Fruit fly (Drosophila melanogaster) whole organism, embryonic: ENCODE data around the gene Spps.

ENCODE experiments used
- Atf6 ChIP-seq: fragments of 200-800 bp; sonication (Bioruptor generic); IDR thresholded peaks from 2 replicates; pipeline ENCODE4 v1.3.6; 2022; ENCODE audit warnings: missing biosample characterization, missing genetic modification characterization
- CG1024 ChIP-seq: fragments of 200-800 bp; sonication (Bioruptor generic); IDR thresholded peaks from 2 replicates; pipeline ENCODE4 v1.3.6; 2022; ENCODE audit warnings: missing biosample characterization, missing genetic modification characterization
- CG10366 ChIP-seq: fragments of 200-800 bp; sonication (Bioruptor generic); IDR thresholded peaks from 2 replicates; pipeline ENCODE4 v1.3.6; 2022; ENCODE audit warnings: missing biosample characterization, missing genetic modification characterization
- CG12071 ChIP-seq: fragments of 200-800 bp; sonication (Bioruptor generic); optimal IDR thresholded peaks from 3 replicates; lab custom pipeline; 2018; ENCODE audit warnings: missing biosample characterization, mild to moderate bottlenecking, missing genetic modification characterization
- CG12659 ChIP-seq: fragments of 200-800 bp; sonication (Bioruptor generic); optimal IDR thresholded peaks from 3 replicates; lab custom pipeline; 2017; ENCODE audit warnings: mild to moderate bottlenecking, missing biosample characterization, missing genetic modification reagents, missing genetic modification characterization
- CG12942 ChIP-seq: fragments of 200-800 bp; sonication (Bioruptor generic); optimal IDR thresholded peaks from 3 replicates; lab custom pipeline; 2016; ENCODE audit warnings: missing biosample characterization, missing genetic modification characterization
- CG13287 ChIP-seq: fragments of 200-800 bp; sonication (Bioruptor generic); IDR thresholded peaks from 2 replicates; pipeline ENCODE4 v1.3.6; 2022; ENCODE audit warnings: missing biosample characterization, missing genetic modification characterization; ENCODE audit not compliant: partially characterized antibody
- CG13894 ChIP-seq: fragments of 200-800 bp; sonication (Bioruptor generic); optimal IDR thresholded peaks from 3 replicates; lab custom pipeline; 2018; ENCODE audit warnings: missing biosample characterization, mild to moderate bottlenecking, missing genetic modification characterization, moderate library complexity
- CG14860 ChIP-seq: fragments of 200-800 bp; sonication (Bioruptor generic); IDR thresholded peaks from 3 replicates; pipeline ENCODE4 v1.3.6; 2022; ENCODE audit warnings: missing biosample characterization, missing genetic modification characterization; ENCODE audit not compliant: partially characterized antibody
- CG1603 ChIP-seq: fragments of 200-800 bp; sonication (Bioruptor generic); optimal IDR thresholded peaks from 2 replicates; lab custom pipeline; 2019; ENCODE audit warnings: missing biosample characterization, mild to moderate bottlenecking, missing genetic modification characterization, moderate library complexity
- CG17385 ChIP-seq: fragments of 200-800 bp; sonication (Bioruptor generic); optimal IDR thresholded peaks from 3 replicates; lab custom pipeline; 2018; ENCODE audit warnings: missing biosample characterization, mild to moderate bottlenecking, missing genetic modification characterization
- CG17568 ChIP-seq: fragments of 200-800 bp; sonication (Bioruptor generic); optimal IDR thresholded peaks from 2 replicates; lab custom pipeline; 2018; ENCODE audit warnings: missing biosample characterization, mild to moderate bottlenecking, missing genetic modification characterization, moderate library complexity
- CG18476 ChIP-seq: fragments of 200-800 bp; sonication (Bioruptor generic); optimal IDR thresholded peaks from 2 replicates; lab custom pipeline; 2016; ENCODE audit warnings: missing biosample characterization, mild to moderate bottlenecking, missing genetic modification characterization
- CG2875 ChIP-seq: fragments of 200-800 bp; sonication (Bioruptor generic); optimal IDR thresholded peaks from 2 replicates; lab custom pipeline; 2017; ENCODE audit warnings: missing biosample characterization, mild to moderate bottlenecking, missing genetic modification characterization, missing genetic modification reagents
- CG3065 ChIP-seq: fragments of 200-800 bp; sonication (Bioruptor generic); optimal IDR thresholded peaks from 2 replicates; lab custom pipeline; 2016; ENCODE audit warnings: missing biosample characterization, missing genetic modification characterization
- CG33557 ChIP-seq: fragments of 200-800 bp; sonication (Bioruptor generic); optimal IDR thresholded peaks from 2 replicates; lab custom pipeline; 2019; ENCODE audit warnings: missing biosample characterization, mild to moderate bottlenecking, missing genetic modification characterization, moderate library complexity
- CG4360 ChIP-seq: fragments of 200-800 bp; sonication (Bioruptor generic); IDR thresholded peaks from 2 replicates; pipeline ENCODE4 v1.3.6; 2022; ENCODE audit warnings: missing biosample characterization, missing genetic modification characterization
- CG6654 ChIP-seq: fragments of 200-800 bp; sonication (Bioruptor generic); optimal IDR thresholded peaks from 2 replicates; lab custom pipeline; 2017; ENCODE audit warnings: missing biosample characterization, mild to moderate bottlenecking, missing genetic modification characterization
- CG6683 ChIP-seq: fragments of 200-800 bp; sonication (Bioruptor generic); optimal IDR thresholded peaks from 2 replicates; lab custom pipeline; 2017; ENCODE audit warnings: missing biosample characterization, mild to moderate bottlenecking, missing genetic modification characterization, missing genetic modification reagents
- CG6791 ChIP-seq: fragments of 200-800 bp; sonication (Bioruptor generic); IDR thresholded peaks from 3 replicates; pipeline ENCODE4 v1.3.6; 2022; ENCODE audit warnings: missing biosample characterization, missing genetic modification characterization; ENCODE audit not compliant: partially characterized antibody
- CG7271 ChIP-seq: fragments of 200-800 bp; sonication (Bioruptor generic); optimal IDR thresholded peaks from 2 replicates; lab custom pipeline; 2018; ENCODE audit warnings: missing biosample characterization, mild to moderate bottlenecking, missing genetic modification characterization, moderate library complexity
- CG7839 ChIP-seq: fragments of 200-800 bp; sonication (Bioruptor generic); optimal IDR thresholded peaks from 3 replicates; lab custom pipeline; 2018; ENCODE audit warnings: missing biosample characterization, mild to moderate bottlenecking, missing genetic modification characterization, moderate library complexity
- CG9876 ChIP-seq: fragments of 200-800 bp; sonication (Bioruptor generic); optimal IDR thresholded peaks from 2 replicates; lab custom pipeline; 2016; ENCODE audit warnings: missing biosample characterization, missing genetic modification characterization
- CkIIα-i1 ChIP-seq: fragments of 200-800 bp; sonication (Bioruptor generic); IDR thresholded peaks from 2 replicates; pipeline ENCODE4 v1.3.6; 2022; ENCODE audit warnings: missing biosample characterization, missing genetic modification characterization
- Dll ChIP-seq: fragments of 200-800 bp; sonication (Bioruptor generic); IDR thresholded peaks from 4 replicates; pipeline ENCODE4 v1.3.6; 2022; ENCODE audit warnings: missing biosample characterization, missing genetic modification characterization; ENCODE audit not compliant: partially characterized antibody
- E2f1 ChIP-seq: fragments of 200-800 bp; sonication (Bioruptor generic); IDR thresholded peaks from 2 replicates; pipeline ENCODE4 v1.3.6; 2022; ENCODE audit warnings: missing biosample characterization, missing genetic modification characterization
- Elba2 ChIP-seq: fragments of 200-800 bp; sonication (Bioruptor generic); optimal IDR thresholded peaks from 3 replicates; lab custom pipeline; 2016; ENCODE audit warnings: missing biosample characterization, missing genetic modification characterization
- MTF-1 ChIP-seq: fragments of 200-800 bp; sonication (Bioruptor generic); optimal IDR thresholded peaks from 2 replicates; lab custom pipeline; 2018; ENCODE audit warnings: missing biosample characterization, mild to moderate bottlenecking, missing genetic modification characterization, borderline replicate concordance
- Mrtf ChIP-seq: fragments of 200-800 bp; sonication (Bioruptor generic); IDR thresholded peaks from 3 replicates; pipeline ENCODE4 v1.3.6; 2022; ENCODE audit warnings: missing biosample characterization, missing genetic modification characterization
- Rx ChIP-seq: fragments of 200-800 bp; sonication (Bioruptor generic); IDR thresholded peaks from 2 replicates; pipeline ENCODE4 v1.3.6; 2022; ENCODE audit warnings: missing biosample characterization, missing genetic modification characterization
- chm ChIP-seq: fragments of 200-800 bp; sonication (Bioruptor generic); IDR thresholded peaks from 2 replicates; pipeline ENCODE4 v1.3.6; 2022; ENCODE audit warnings: missing biosample characterization, missing genetic modification characterization
- crc ChIP-seq: fragments of 200-800 bp; sonication (Bioruptor generic); optimal IDR thresholded peaks from 2 replicates; lab custom pipeline; 2016; ENCODE audit warnings: missing biosample characterization, missing genetic modification characterization
- dmrt11E ChIP-seq: fragments of 200-800 bp; sonication (Bioruptor generic); optimal IDR thresholded peaks from 3 replicates; lab custom pipeline; 2018; ENCODE audit warnings: missing biosample characterization, mild to moderate bottlenecking, missing genetic modification characterization, moderate library complexity
- grau ChIP-seq: fragments of 200-800 bp; optimal IDR thresholded peaks from 3 replicates; lab custom pipeline; 2019; ENCODE audit warnings: missing biosample characterization, mild to moderate bottlenecking, missing genetic modification characterization, moderate library complexity
- gro ChIP-seq: fragments of 200-800 bp; sonication (Bioruptor generic); optimal IDR thresholded peaks from 2 replicates; lab custom pipeline; 2016; ENCODE audit warnings: missing biosample characterization, missing genetic modification characterization
- gsb ChIP-seq: fragments of 200-800 bp; sonication (Bioruptor generic); IDR thresholded peaks from 2 replicates; pipeline ENCODE4 v1.3.6; 2022; ENCODE audit warnings: missing biosample characterization, missing genetic modification characterization
- kah ChIP-seq: fragments of 200-800 bp; sonication (Bioruptor generic); optimal IDR thresholded peaks from 2 replicates; lab custom pipeline; 2018; ENCODE audit warnings: missing biosample characterization, mild to moderate bottlenecking, missing genetic modification characterization
- kni ChIP-seq: fragments of 200-800 bp; sonication (Bioruptor generic); optimal IDR thresholded peaks from 3 replicates; lab custom pipeline; 2017; ENCODE audit warnings: mild to moderate bottlenecking, missing biosample characterization, missing genetic modification reagents, missing genetic modification characterization
- mirr ChIP-seq: fragments of 200-800 bp; sonication (Bioruptor generic); optimal IDR thresholded peaks from 3 replicates; lab custom pipeline; 2018; ENCODE audit warnings: missing biosample characterization, mild to moderate bottlenecking, missing genetic modification characterization
- pita ChIP-seq: fragments of 200-800 bp; sonication (Bioruptor generic); optimal IDR thresholded peaks from 2 replicates; lab custom pipeline; 2017; ENCODE audit warnings: missing biosample characterization, mild to moderate bottlenecking, missing genetic modification characterization
- pum ChIP-seq: fragments of 200-800 bp; sonication (Bioruptor generic); optimal IDR thresholded peaks from 2 replicates; lab custom pipeline; 2016; ENCODE audit warnings: missing biosample characterization, missing genetic modification characterization
- ranshi ChIP-seq: fragments of 200-800 bp; sonication (Bioruptor generic); IDR thresholded peaks from 2 replicates; pipeline ENCODE4 v1.3.6; 2022; ENCODE audit warnings: missing biosample characterization, missing genetic modification characterization
- ro ChIP-seq: fragments of 200-800 bp; sonication (Bioruptor generic); IDR thresholded peaks from 2 replicates; pipeline ENCODE4 v1.3.6; 2022; ENCODE audit warnings: missing biosample characterization, missing genetic modification characterization
- row ChIP-seq: fragments of 200-800 bp; sonication (Bioruptor generic); IDR thresholded peaks from 3 replicates; pipeline ENCODE4 v1.3.6; 2022; ENCODE audit warnings: missing biosample characterization, missing genetic modification characterization
- sc ChIP-seq, 3 experiments: fragments of >200 bp in 2 of 3; fragments of 200-800 bp in 1 of 3; sonication (Bioruptor generic) in 1 of 3; optimal IDR thresholded peaks; 2 replicates in 2 of 3; 3 replicates in 1 of 3; lab custom pipeline; 2017; ENCODE audit warnings: mild to moderate bottlenecking in 1 of 3, missing biosample characterization in 1 of 3, missing genetic modification characterization in 1 of 3, missing genetic modification reagents in 1 of 3
- sens-2 ChIP-seq: fragments of 200-800 bp; sonication (Bioruptor generic); IDR thresholded peaks from 2 replicates; pipeline ENCODE4 v1.3.6; 2022; ENCODE audit warnings: missing biosample characterization, missing genetic modification characterization
- sima ChIP-seq: fragments of 200-800 bp; sonication (Bioruptor generic); optimal IDR thresholded peaks from 2 replicates; lab custom pipeline; 2016; ENCODE audit warnings: missing biosample characterization, missing genetic modification characterization
- slou ChIP-seq: fragments of 200-800 bp; sonication (Bioruptor generic); optimal IDR thresholded peaks from 3 replicates; lab custom pipeline; 2016; ENCODE audit warnings: missing biosample characterization, missing genetic modification characterization
- twi ChIP-seq: fragments of 200-800 bp; optimal IDR thresholded peaks from 2 replicates; lab custom pipeline; 2019; ENCODE audit warnings: missing biosample characterization, mild to moderate bottlenecking, missing genetic modification characterization, moderate library complexity
- zfh1 ChIP-seq: fragments of 200-800 bp; sonication (Bioruptor generic); IDR thresholded peaks from 3 replicates; pipeline ENCODE4 v1.3.6; 2022; ENCODE audit warnings: missing biosample characterization, missing genetic modification characterization

The Spps gene

dm6 chr3R:24193373-24193879, 33.3 kb downstream of the Spps start, which contains the start of the genes SMC6 and CG6204 (continued):
- TF ChIP-seq CG6683 (GFP tag; lab: Kevin White, UChicago) = peak; percentile 76
- peak; percentile 90 for TF ChIP-seq CG17385 (GFP tag; lab: Kevin White, UChicago)
- peak; percentile 95 for TF ChIP-seq E2f1 (GFP tag; lab: Robert Waterston, UW)
- peak; percentile 84 for TF ChIP-seq CG7271 (tag; lab: Kevin White, UChicago)
- peak; percentile 74 for TF ChIP-seq sima (GFP tag; lab: Kevin White, UChicago)
- peak; percentile 83 for TF ChIP-seq pum (GFP tag; lab: Kevin White, UChicago)
- TF ChIP-seq grau = peak; percentile 100
- TF ChIP-seq kah (GFP tag; lab: Kevin White, UChicago) = peak; percentile 79
- peak; percentile 53 for TF ChIP-seq CG9876 (GFP tag; lab: Kevin White, UChicago)
- TF ChIP-seq CG2875 (GFP tag; lab: Kevin White, UChicago) = peak; percentile 80
- TF ChIP-seq Atf6 (GFP tag; lab: Robert Waterston, UW) = peak; percentile 94
- TF ChIP-seq CG13894 (tag; lab: Kevin White, UChicago) = peak; percentile 95
- peak; percentile 76 for TF ChIP-seq CG1024 (GFP tag; lab: Robert Waterston, UW)
- TF ChIP-seq gro = peak; percentile 72
- TF ChIP-seq crc (GFP tag; lab: Kevin White, UChicago) = peak; percentile 77
- peak; percentile 70; the same call in 1 of the 2 replicates for TF ChIP-seq CkIIα-i1 (GFP tag; lab: Robert Waterston, UW)
- TF ChIP-seq CG7839 = peak; percentile 97
- TF ChIP-seq gsb (GFP tag; lab: Robert Waterston, UW) = peak; percentile 85
- TF ChIP-seq CG3065 (GFP tag; lab: Kevin White, UChicago) = peak; percentile 65
- TF ChIP-seq Elba2 = peak; percentile 71
- TF ChIP-seq CG12071 (GFP tag; lab: Kevin White, UChicago) = peak; percentile 89
- TF ChIP-seq ranshi (GFP tag; lab: Robert Waterston, UW) = peak; percentile 95
- peak; percentile 99 for TF ChIP-seq row (GFP tag; lab: Robert Waterston, UW)
- TF ChIP-seq CG17568 (GFP tag; lab: Kevin White, UChicago) = peak; percentile 87
- peak; percentile 85 for TF ChIP-seq sens-2
- TF ChIP-seq CG13287 (GFP tag; lab: Robert Waterston, UW) = peak; percentile 52
- peak; percentile 59 for TF ChIP-seq CG4360 (GFP tag; lab: Robert Waterston, UW)
- peak; percentile 95 for TF ChIP-seq CG10366 (GFP tag; lab: Robert Waterston, UW)
- no peak for TF ChIP-seq sc (optimal IDR thresholded peaks at IDR 0.05; lab: Kevin White, UChicago)
- peak; percentile 78 for TF ChIP-seq sc (GFP tag; optimal IDR thresholded peaks at IDR 0.05; lab: Kevin White, UChicago)
- TF ChIP-seq CG12942 = peak; percentile 85
- TF ChIP-seq CG1603 (tag; lab: Kevin White, UChicago) = peak; percentile 94
- TF ChIP-seq CG6791 = no peak
- TF ChIP-seq chm (GFP tag; lab: Robert Waterston, UW) = peak; percentile 86
- TF ChIP-seq, all 482 proteins: peak for 428

- peak; percentile 75 for TF ChIP-seq Dll (GFP tag; lab: Robert Waterston, UW)
- no peak for TF ChIP-seq slou (GFP tag; lab: Kevin White, UChicago)
- TF ChIP-seq ro (GFP tag; lab: Robert Waterston, UW) = peak; percentile 36; the same call in 1 of the 2 replicates
- peak; percentile 36 for TF ChIP-seq CG33557 (GFP tag; lab: Kevin White, UChicago)
- peak; percentile 81 for TF ChIP-seq CG12659 (GFP tag; lab: Kevin White, UChicago)
- peak; percentile 80 for TF ChIP-seq CG14860 (GFP tag; lab: Robert Waterston, UW)
- TF ChIP-seq dmrt11E (tag; lab: Kevin White, UChicago) = peak; percentile 82
- TF ChIP-seq CG18476 (GFP tag; lab: Kevin White, UChicago) = peak; percentile 66
- TF ChIP-seq mirr = peak; percentile 62
- TF ChIP-seq gro = peak; percentile 73
- peak; percentile 70 for TF ChIP-seq Rx (GFP tag; lab: Robert Waterston, UW)
- TF ChIP-seq zfh1 = peak; percentile 81; the same call in 2 of the 3 replicates
- TF ChIP-seq pita (GFP tag; lab: Kevin White, UChicago) = no peak
- TF ChIP-seq Mrtf = peak; percentile 73
- TF ChIP-seq kni (GFP tag; lab: Kevin White, UChicago) = peak; percentile 3
- peak; percentile 41 for TF ChIP-seq twi
- no peak for TF ChIP-seq CG6654 (GFP tag; lab: Kevin White, UChicago)
- no peak for TF ChIP-seq MTF-1 (GFP tag; lab: Kevin White, UChicago)
These were observed 38.1 kb downstream of the Spps start, which contains the start of gene CG5515 for dm6 chr3R:24188619-24189018. Gene CG5515 (minus strand): TSS chr3R:24188896.
